Worm (Caenorhabditis elegans) whole organism, late embryonic: ENCODE measurements around the gene ZK637.14.
A peak's percentile ranks its signal among the peaks of the same experiment; 100 is the strongest.

Experiments used
- F13H6.1 ChIP-seq: sonication (generic microtip); optimal IDR thresholded peaks from 2 replicates; lab custom pipeline; 2016; ENCODE audit warnings: missing genetic modification characterization, missing compliant biosample characterization
- K02D7.2 ChIP-seq: sonication (generic microtip); optimal IDR thresholded peaks from 2 replicates; lab custom pipeline; 2017; ENCODE audit warnings: mild to moderate bottlenecking, missing genetic modification characterization, missing compliant biosample characterization
- K09A11.1 ChIP-seq: sonication (generic microtip); optimal IDR thresholded peaks from 2 replicates; lab custom pipeline; 2017; ENCODE audit warnings: antibody characterized with exemption, mild to moderate bottlenecking, missing genetic modification characterization, missing compliant biosample characterization; ENCODE audit not compliant: insufficient read depth
- ahr-1 ChIP-seq: sonication (generic microtip); optimal IDR thresholded peaks from 2 replicates; lab custom pipeline; 2016; ENCODE audit warnings: missing genetic modification characterization, missing compliant biosample characterization
- ama-1 ChIP-seq: fragments of 150-350 bp; optimal IDR thresholded peaks from 2 replicates; lab custom pipeline; 2014
- ceh-22 ChIP-seq: sonication (generic microtip); optimal IDR thresholded peaks from 2 replicates; lab custom pipeline; 2017; ENCODE audit warnings: missing biosample characterization, missing genetic modification characterization
- ceh-24 ChIP-seq: sonication (generic microtip); optimal IDR thresholded peaks from 2 replicates; lab custom pipeline; 2016; ENCODE audit warnings: mild to moderate bottlenecking, missing genetic modification characterization, missing compliant biosample characterization
- ceh-31 ChIP-seq: sonication (generic microtip); optimal IDR thresholded peaks from 2 replicates; lab custom pipeline; 2016; ENCODE audit warnings: missing genetic modification characterization, missing compliant biosample characterization
- ceh-34 ChIP-seq: sonication (generic microtip); optimal IDR thresholded peaks from 2 replicates; lab custom pipeline; 2016; ENCODE audit warnings: mild to moderate bottlenecking, missing genetic modification characterization, missing compliant biosample characterization
- ceh-48 ChIP-seq: sonication (generic microtip); optimal IDR thresholded peaks from 2 replicates; lab custom pipeline; 2016; ENCODE audit warnings: missing genetic modification characterization, inconsistent platforms, missing compliant biosample characterization
- ceh-6 ChIP-seq: fragments of 200-800 bp; sonication (Bioruptor generic); optimal IDR thresholded peaks from 2 replicates; lab custom pipeline; 2018; ENCODE audit warnings: mild to moderate bottlenecking, missing genetic modification characterization, missing compliant biosample characterization
- ceh-9 ChIP-seq: sonication (generic microtip); optimal IDR thresholded peaks from 2 replicates; lab custom pipeline; 2016; ENCODE audit warnings: mild to moderate bottlenecking, missing genetic modification characterization, inconsistent platforms, missing compliant biosample characterization
- che-1 ChIP-seq: sonication (generic microtip); optimal IDR thresholded peaks from 2 replicates; lab custom pipeline; 2016; ENCODE audit warnings: mild to moderate bottlenecking, missing genetic modification characterization, missing compliant biosample characterization
- dmd-4 ChIP-seq: sonication (generic microtip); optimal IDR thresholded peaks from 2 replicates; lab custom pipeline; 2016; ENCODE audit warnings: borderline replicate concordance, missing genetic modification characterization, missing compliant biosample characterization
- elt-2 ChIP-seq: sonication (generic microtip); optimal IDR thresholded peaks from 2 replicates; lab custom pipeline; 2016; ENCODE audit warnings: missing genetic modification reagents, missing genetic modification characterization, missing compliant biosample characterization
- fkh-10 ChIP-seq: fragments of 150-350 bp; optimal IDR thresholded peaks from 2 replicates; lab custom pipeline; 2014; ENCODE audit warnings: missing biosample characterization, missing genetic modification reagents, missing genetic modification characterization
- fkh-6 ChIP-seq: sonication (generic microtip); optimal IDR thresholded peaks from 2 replicates; lab custom pipeline; 2016; ENCODE audit warnings: missing genetic modification characterization, missing compliant biosample characterization
- gmeb-2 ChIP-seq: sonication (generic microtip); optimal IDR thresholded peaks from 2 replicates; lab custom pipeline; 2016; ENCODE audit warnings: missing genetic modification characterization, inconsistent platforms, missing compliant biosample characterization
- hlh-13 ChIP-seq: fragments of 200-800 bp; sonication (Bioruptor generic); optimal IDR thresholded peaks from 2 replicates; lab custom pipeline; 2018; ENCODE audit warnings: mild to moderate bottlenecking, missing genetic modification characterization, missing compliant biosample characterization
- hlh-15 ChIP-seq: sonication (generic microtip); optimal IDR thresholded peaks from 2 replicates; lab custom pipeline; 2016; ENCODE audit warnings: missing genetic modification characterization, missing compliant biosample characterization
- hlh-6 ChIP-seq: sonication (generic microtip); optimal IDR thresholded peaks from 2 replicates; lab custom pipeline; 2016; ENCODE audit warnings: missing genotype, missing genetic modification characterization, missing compliant biosample characterization
- hlh-8 ChIP-seq: sonication (generic microtip); optimal IDR thresholded peaks from 2 replicates; lab custom pipeline; 2016; ENCODE audit warnings: missing genotype, missing genetic modification characterization, missing compliant biosample characterization
- lim-6 ChIP-seq: sonication (generic microtip); optimal IDR thresholded peaks from 2 replicates; lab custom pipeline; 2016; ENCODE audit warnings: missing genetic modification characterization, missing compliant biosample characterization
- lin-11 ChIP-seq: fragments of 200-800 bp; sonication (Bioruptor generic); optimal IDR thresholded peaks from 2 replicates; lab custom pipeline; 2018; ENCODE audit warnings: mild to moderate bottlenecking, missing genetic modification characterization, missing compliant biosample characterization
- madf-2 ChIP-seq: sonication (generic microtip); optimal IDR thresholded peaks from 2 replicates; lab custom pipeline; 2017; ENCODE audit warnings: missing genetic modification characterization, missing compliant biosample characterization
- nfya-1 ChIP-seq: sonication (generic microtip); optimal IDR thresholded peaks from 2 replicates; lab custom pipeline; 2017; ENCODE audit warnings: missing genetic modification characterization, mild to moderate bottlenecking, missing compliant biosample characterization, antibody characterized with exemption, moderate library complexity
- nhr-11 ChIP-seq: fragments of 150-350 bp; optimal IDR thresholded peaks from 2 replicates; lab custom pipeline; 2014; ENCODE audit warnings: missing biosample characterization, missing genetic modification characterization
- npax-4 ChIP-seq: sonication (generic microtip); optimal IDR thresholded peaks from 2 replicates; lab custom pipeline; 2016; ENCODE audit warnings: missing genetic modification characterization, missing compliant biosample characterization
- pag-3 ChIP-seq: sonication (generic microtip); optimal IDR thresholded peaks from 2 replicates; lab custom pipeline; 2016; ENCODE audit warnings: missing compliant biosample characterization, missing genetic modification characterization, borderline replicate concordance
- pat-9 ChIP-seq: fragments of 200-800 bp; sonication (Bioruptor generic); optimal IDR thresholded peaks from 2 replicates; lab custom pipeline; 2018; ENCODE audit warnings: mild to moderate bottlenecking, missing genetic modification characterization, moderate library complexity, missing compliant biosample characterization
- pha-2 ChIP-seq: sonication (generic microtip); optimal IDR thresholded peaks from 2 replicates; lab custom pipeline; 2017; ENCODE audit warnings: mild to moderate bottlenecking, missing genetic modification characterization, missing compliant biosample characterization
- pqm-1 ChIP-seq: sonication (generic microtip); optimal IDR thresholded peaks from 2 replicates; lab custom pipeline; 2016; ENCODE audit warnings: missing genetic modification characterization, missing compliant biosample characterization
- pros-1 ChIP-seq: fragments of 150-350 bp; optimal IDR thresholded peaks from 2 replicates; lab custom pipeline; 2014; ENCODE audit warnings: missing biosample characterization, missing genetic modification reagents, missing genetic modification characterization
- ref-2 ChIP-seq: sonication (generic microtip); optimal IDR thresholded peaks from 2 replicates; lab custom pipeline; 2016; ENCODE audit warnings: missing genetic modification characterization, missing compliant biosample characterization
- rnt-1 ChIP-seq: sonication (generic microtip); optimal IDR thresholded peaks from 2 replicates; lab custom pipeline; 2016; ENCODE audit warnings: missing genetic modification characterization, missing compliant biosample characterization
- sdc-2 ChIP-seq: sonication (generic microtip); optimal IDR thresholded peaks from 2 replicates; lab custom pipeline; 2016; ENCODE audit warnings: missing genotype, missing genetic modification characterization, missing compliant biosample characterization
- sox-4 ChIP-seq: sonication (generic microtip); optimal IDR thresholded peaks from 2 replicates; lab custom pipeline; 2017; ENCODE audit warnings: mild to moderate bottlenecking, missing genetic modification characterization, inconsistent platforms, missing compliant biosample characterization
- syd-9 ChIP-seq: sonication (generic microtip); optimal IDR thresholded peaks from 2 replicates; lab custom pipeline; 2016; ENCODE audit warnings: mild to moderate bottlenecking, missing genetic modification characterization, moderate library complexity, missing compliant biosample characterization
- tbx-2 ChIP-seq: sonication (generic microtip); optimal IDR thresholded peaks from 2 replicates; lab custom pipeline; 2016; ENCODE audit warnings: missing genetic modification characterization, missing compliant biosample characterization
- tbx-7 ChIP-seq: sonication (generic microtip); optimal IDR thresholded peaks from 2 replicates; lab custom pipeline; 2016; ENCODE audit warnings: missing genotype, missing genetic modification characterization, missing compliant biosample characterization
- unc-3 ChIP-seq, 2 experiments: fragments of 200-800 bp in 1 of 2; sonication (Bioruptor generic) in 1 of 2; sonication (generic microtip) in 1 of 2; conservative IDR thresholded peaks in 1 of 2; optimal IDR thresholded peaks in 1 of 2; 2 replicates each; pipeline versions ENCODE4 v1.3.6 to Lab custom; 2016 to 2022; ENCODE audit warnings: missing compliant biosample characterization in 2 of 2, missing genetic modification characterization in 2 of 2, missing genetic modification reagents in 1 of 2
- unc-42 ChIP-seq: sonication (generic microtip); optimal IDR thresholded peaks from 2 replicates; lab custom pipeline; 2016; ENCODE audit warnings: missing genotype, missing genetic modification characterization, missing compliant biosample characterization
- unc-55 ChIP-seq: sonication (generic microtip); optimal IDR thresholded peaks from 2 replicates; lab custom pipeline; 2017; ENCODE audit warnings: missing biosample characterization, missing genetic modification reagents, missing genetic modification characterization
- unc-86 ChIP-seq: sonication (generic microtip); optimal IDR thresholded peaks from 2 replicates; lab custom pipeline; 2016; ENCODE audit warnings: missing genetic modification characterization, missing compliant biosample characterization
- ztf-16 ChIP-seq: sonication (generic microtip); optimal IDR thresholded peaks from 2 replicates; lab custom pipeline; 2017; ENCODE audit warnings: missing genetic modification characterization, missing compliant biosample characterization

The ZK637.14 gene

ce11 chrIII:8910139-8910538, 21.2 kb upstream of the ZK637.14 start:
- TF ChIP-seq lim-6 (no peak), elt-2 (tag; lab: Kevin White, UChicago) (no peak), hlh-8 (tag; lab: Kevin White, UChicago) (no peak), ceh-31 (tag; lab: Kevin White, UChicago) (no peak), pqm-1 (tag; lab: Kevin White, UChicago) (no peak), syd-9 (no peak), pat-9 (tag; lab: Kevin White, UChicago) (no peak), madf-2 (tag; lab: Kevin White, UChicago) (no peak), ceh-34 (no peak), hlh-6 (tag; lab: Kevin White, UChicago) (no peak), ztf-16 (tag; lab: Kevin White, UChicago) (no peak), ref-2 (tag; lab: Kevin White, UChicago) (no peak), tbx-7 (tag; lab: Kevin White, UChicago) (no peak), ama-1 (no peak), npax-4 (tag; lab: Kevin White, UChicago) (no peak), gmeb-2 (tag; lab: Kevin White, UChicago) (no peak), ceh-24 (tag; lab: Kevin White, UChicago) (no peak), sdc-2 (tag; lab: Kevin White, UChicago) (no peak), lin-11 (tag; lab: Kevin White, UChicago) (no peak), fkh-10 (GFP tag; lab: Kevin White, UChicago) (no peak)

ce11 chrIII:8904914-8905665, 16.1 kb upstream of the ZK637.14 start, which contains the start of gene unc-32:
Gene unc-32, plus strand, starts transcription at chrIII:8905615.
- TF ChIP-seq sox-4 (tag; lab: Kevin White, UChicago) (no peak), tbx-2 (tag; lab: Kevin White, UChicago) (peak; percentile 48), unc-3 (GFP tag; conservative IDR thresholded peaks at IDR 0.05; lab: Robert Waterston, UW) (no peak), unc-3 (tag; optimal IDR thresholded peaks at IDR 0.05; lab: Kevin White, UChicago) (no peak), fkh-6 (tag; lab: Kevin White, UChicago) (no peak), hlh-15 (tag; lab: Kevin White, UChicago) (no peak), elt-2 (tag; lab: Kevin White, UChicago) (peak; percentile 31), ceh-48 (tag; lab: Kevin White, UChicago) (peak; percentile 94), unc-55 (GFP tag; lab: Kevin White, UChicago) (peak; percentile 0), pqm-1 (tag; lab: Kevin White, UChicago) (no peak), madf-2 (tag; lab: Kevin White, UChicago) (no peak), pag-3 (no peak), npax-4 (tag; lab: Kevin White, UChicago) (no peak), hlh-6 (tag; lab: Kevin White, UChicago) (no peak), ahr-1 (tag; lab: Kevin White, UChicago) (no peak), nfya-1 (tag; lab: Kevin White, UChicago) (peak; percentile 42), pros-1 (tag; lab: Kevin White, UChicago) (no peak), unc-42 (tag; lab: Kevin White, UChicago) (peak; percentile 62), ceh-31 (tag; lab: Kevin White, UChicago) (peak; percentile 65), K09A11.1 (no peak)

DNA sequence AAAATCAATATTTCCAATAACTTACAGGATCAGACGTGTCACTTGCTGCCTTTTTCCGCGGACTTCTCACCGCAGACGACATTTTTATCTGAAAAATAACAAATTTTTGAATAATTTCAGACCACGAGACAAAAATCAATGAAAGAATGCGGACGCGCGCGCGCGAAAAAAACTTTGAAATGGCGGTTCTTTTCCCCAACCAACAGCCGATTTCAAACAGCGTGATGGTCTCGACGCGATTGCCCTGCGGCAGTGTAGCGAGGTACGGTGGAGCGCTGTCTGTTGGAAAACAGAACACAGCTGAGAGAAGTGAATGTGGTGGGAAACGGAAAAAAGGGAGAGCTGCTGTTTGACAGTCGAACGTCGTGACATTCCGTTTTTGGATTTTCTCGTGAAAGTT, 15.1 kb upstream of the ZK637.14 start, which contains the start of gene lin-9:
lin-9 (minus strand) TSS at position 88 of the 400 bp plus-strand sequence.
- TF ChIP-seq ztf-16 (tag; lab: Kevin White, UChicago) (no peak), ahr-1 (tag; lab: Kevin White, UChicago) (no peak), hlh-6 (tag; lab: Kevin White, UChicago) (no peak), hlh-13 (GFP tag; lab: Kevin White, UChicago) (no peak), ceh-6 (GFP tag; lab: Kevin White, UChicago) (no peak), pros-1 (tag; lab: Kevin White, UChicago) (peak; percentile 69), F13H6.1 (tag; lab: Kevin White, UChicago) (no peak), sox-4 (tag; lab: Kevin White, UChicago) (no peak), pha-2 (tag; lab: Kevin White, UChicago) (no peak), tbx-2 (tag; lab: Kevin White, UChicago) (peak; percentile 69), sdc-2 (tag; lab: Kevin White, UChicago) (peak; percentile 39), nhr-11 (tag; lab: Kevin White, UChicago) (no peak), ceh-48 (tag; lab: Kevin White, UChicago) (peak; percentile 58), ceh-31 (tag; lab: Kevin White, UChicago) (peak; percentile 80), K02D7.2 (no peak), ref-2 (tag; lab: Kevin White, UChicago) (peak; percentile 53), ceh-22 (tag; lab: Kevin White, UChicago) (no peak), nfya-1 (tag; lab: Kevin White, UChicago) (peak; percentile 98), rnt-1 (tag; lab: Kevin White, UChicago) (peak; percentile 63), hlh-15 (tag; lab: Kevin White, UChicago) (no peak), ceh-9 (tag; lab: Kevin White, UChicago) (no peak), dmd-4 (no peak), che-1 (no peak), fkh-10 (GFP tag; lab: Kevin White, UChicago) (no peak), unc-86 (tag; lab: Kevin White, UChicago) (peak; percentile 30), pag-3 (no peak)
